Worm (Caenorhabditis elegans) whole organism, early embryonic: ENCODE data around the gene K01G12.3.

Source experiments
- B0310.2 ChIP-seq: sonication (generic microtip); optimal IDR thresholded peaks from 2 replicates; lab custom pipeline; 2016; ENCODE audit warnings: mild to moderate bottlenecking, missing genetic modification characterization, missing compliant biosample characterization
- F13C5.2 ChIP-seq: sonication (generic microtip); optimal IDR thresholded peaks from 2 replicates; lab custom pipeline; 2017; ENCODE audit warnings: mild to moderate bottlenecking, missing genetic modification characterization, inconsistent platforms, missing compliant biosample characterization
- aly-1 ChIP-seq: sonication (generic microtip); optimal IDR thresholded peaks from 2 replicates; lab custom pipeline; 2016; ENCODE audit warnings: missing genetic modification characterization, missing compliant biosample characterization
- ama-1 ChIP-seq: fragments of 150-350 bp; optimal IDR thresholded peaks from 2 replicates; lab custom pipeline; 2014
- ceh-13 ChIP-seq: fragments of 200-800 bp; sonication (Bioruptor generic); optimal IDR thresholded peaks from 2 replicates; lab custom pipeline; 2018; ENCODE audit warnings: mild to moderate bottlenecking, missing genetic modification characterization, missing compliant biosample characterization
- ceh-36 ChIP-seq: sonication (generic microtip); optimal IDR thresholded peaks from 2 replicates; lab custom pipeline; 2016; ENCODE audit warnings: missing genetic modification characterization, inconsistent platforms, missing compliant biosample characterization
- ets-7 ChIP-seq: sonication (generic microtip); optimal IDR thresholded peaks from 2 replicates; lab custom pipeline; 2016; ENCODE audit warnings: missing genotype, missing genetic modification characterization, missing compliant biosample characterization
- flt-1 ChIP-seq: fragments of 200-800 bp; sonication (Bioruptor generic); IDR thresholded peaks from 2 replicates; pipeline ENCODE4 v1.3.6; 2022; ENCODE audit warnings: missing genetic modification characterization, missing compliant biosample characterization
- hmbx-1 ChIP-seq: sonication (generic microtip); optimal IDR thresholded peaks from 2 replicates; lab custom pipeline; 2016; ENCODE audit warnings: mild to moderate bottlenecking, missing genetic modification characterization, missing compliant biosample characterization
- hmg-4 ChIP-seq: fragments of 200-800 bp; sonication (Bioruptor generic); optimal IDR thresholded peaks from 2 replicates; lab custom pipeline; 2018; ENCODE audit warnings: mild to moderate bottlenecking, missing genetic modification characterization, missing compliant biosample characterization
- hnd-1 ChIP-seq: sonication (generic microtip); optimal IDR thresholded peaks from 2 replicates; lab custom pipeline; 2016; ENCODE audit warnings: missing genetic modification characterization, missing compliant biosample characterization
- pes-1 ChIP-seq: fragments of 200-800 bp; sonication (Bioruptor generic); IDR thresholded peaks from 2 replicates; pipeline ENCODE4 v1.3.6; 2022; ENCODE audit warnings: missing genetic modification reagents, missing genetic modification characterization, missing compliant biosample characterization
- scrt-1 ChIP-seq: fragments of 200-800 bp; sonication (Bioruptor generic); IDR thresholded peaks from 2 replicates; pipeline ENCODE4 v1.3.6; 2022; ENCODE audit warnings: missing genetic modification characterization, missing compliant biosample characterization
- sea-1 ChIP-seq: fragments of 200-800 bp; sonication (Bioruptor generic); conservative IDR thresholded peaks from 2 replicates; pipeline ENCODE4 v1.3.6; 2022; ENCODE audit warnings: missing genetic modification characterization, missing compliant biosample characterization
- tbx-11 ChIP-seq: fragments of 200-800 bp; sonication (Bioruptor generic); IDR thresholded peaks from 2 replicates; pipeline ENCODE4 v1.3.6; 2022; ENCODE audit warnings: missing genetic modification characterization, missing compliant biosample characterization
- tbx-37 ChIP-seq: fragments of 200-800 bp; sonication (Bioruptor generic); conservative IDR thresholded peaks from 2 replicates; pipeline ENCODE4 v1.3.6; 2022; ENCODE audit warnings: missing genetic modification reagents, missing genetic modification characterization, missing compliant biosample characterization
- tra-4 ChIP-seq: sonication (generic microtip); optimal IDR thresholded peaks from 2 replicates; lab custom pipeline; 2017; ENCODE audit warnings: missing genetic modification characterization, missing compliant biosample characterization

Gene K01G12.3

DNA sequence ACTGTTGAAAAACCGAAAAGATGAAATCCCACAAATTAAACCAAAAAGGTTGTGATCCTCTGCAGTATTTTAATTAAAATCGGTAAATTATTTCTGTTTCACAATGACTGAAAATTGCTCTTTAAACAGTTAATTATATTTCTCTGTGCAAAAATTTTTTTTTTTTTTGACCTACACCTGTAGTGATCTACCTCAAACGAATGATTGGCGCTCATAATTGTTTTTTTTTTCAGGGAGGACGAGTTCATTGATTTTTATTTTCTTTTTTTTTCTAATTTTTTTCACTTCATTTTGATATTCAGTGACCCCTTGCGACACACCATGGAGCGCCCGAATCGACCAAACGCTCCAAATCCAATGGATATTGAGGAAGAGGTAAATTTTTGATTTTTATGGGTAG lies 2.9 kb downstream of the K01G12.3 start, which contains the start of gene F02H6.2:
Gene F02H6.2, plus strand, starts transcription at position 301 of the 400 bp plus-strand sequence.
- TF ChIP-seq aly-1 (tag; lab: Kevin White, UChicago): no peak
- TF ChIP-seq hmg-4: no peak
- no peak for TF ChIP-seq tbx-11 (GFP tag; lab: Robert Waterston, UW)
- no peak for TF ChIP-seq tbx-37 (GFP tag; lab: Robert Waterston, UW)
- TF ChIP-seq flt-1 (GFP tag; lab: Robert Waterston, UW): no peak
- no peak for TF ChIP-seq pes-1 (GFP tag; lab: Robert Waterston, UW)

DNA sequence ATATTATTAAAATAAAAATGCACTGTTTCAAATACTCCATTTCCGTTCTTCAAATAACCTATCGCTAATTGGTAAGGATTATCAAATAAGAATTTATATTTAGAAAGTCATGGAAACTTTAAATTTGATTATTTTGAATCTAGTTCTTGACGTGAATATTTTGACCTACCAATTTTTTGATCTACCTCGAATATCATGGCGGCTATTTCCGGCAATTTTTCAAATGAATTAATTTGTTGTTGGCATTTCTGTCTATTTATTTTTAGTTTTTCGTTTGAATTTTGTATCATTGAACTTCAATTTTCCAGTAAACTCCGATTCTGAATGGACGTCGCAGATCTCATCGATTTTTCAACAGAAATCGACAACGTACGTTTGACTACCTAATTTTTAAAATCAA lies 9.9 kb downstream of the K01G12.3 start, which contains the start of gene F02H6.3:
Gene F02H6.3, plus strand, starts transcription at position 266 of the 400 bp plus-strand sequence.
- TF ChIP-seq F13C5.2 (tag; lab: Kevin White, UChicago) (no peak), scrt-1 (no peak), pes-1 (GFP tag; lab: Robert Waterston, UW) (no peak), tbx-37 (GFP tag; lab: Robert Waterston, UW) (no peak), tbx-11 (GFP tag; lab: Robert Waterston, UW) (no peak), sea-1 (GFP tag; lab: Robert Waterston, UW) (no peak), ceh-36 (tag; lab: Kevin White, UChicago) (no peak), hnd-1 (tag; lab: Kevin White, UChicago) (no peak), flt-1 (GFP tag; lab: Robert Waterston, UW) (no peak)

DNA sequence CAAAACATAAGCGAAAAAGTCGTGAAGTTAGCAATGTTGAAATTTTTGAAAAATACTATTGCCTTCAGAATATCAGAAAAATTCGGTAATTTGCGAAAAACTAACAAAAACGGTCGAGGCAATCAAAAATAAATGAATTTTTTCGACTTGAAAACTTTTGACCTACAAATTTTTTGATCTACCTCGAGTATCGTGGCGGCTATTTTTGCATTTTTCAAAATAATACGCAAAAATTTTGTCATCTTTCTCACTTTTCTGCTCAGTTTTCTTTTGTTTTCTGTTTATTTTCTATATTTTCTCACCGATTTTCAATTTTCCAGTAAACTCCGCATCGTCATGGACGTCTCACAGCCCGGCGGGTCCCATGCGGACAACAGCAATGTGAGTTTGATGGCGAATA lies 22.5 kb downstream of the K01G12.3 start:
- TF ChIP-seq scrt-1 (no peak), ets-7 (tag; lab: Kevin White, UChicago) (no peak), pes-1 (GFP tag; lab: Robert Waterston, UW) (no peak), sea-1 (GFP tag; lab: Robert Waterston, UW) (no peak), hnd-1 (tag; lab: Kevin White, UChicago) (no peak), aly-1 (tag; lab: Kevin White, UChicago) (no peak), B0310.2 (tag; lab: Kevin White, UChicago) (no peak), F13C5.2 (tag; lab: Kevin White, UChicago) (no peak), ama-1 (lab: Kevin White, UChicago) (no peak), flt-1 (GFP tag; lab: Robert Waterston, UW) (no peak), tra-4 (tag; lab: Kevin White, UChicago) (no peak), hmbx-1 (tag; lab: Kevin White, UChicago) (no peak), ceh-36 (tag; lab: Kevin White, UChicago) (no peak)

DNA sequence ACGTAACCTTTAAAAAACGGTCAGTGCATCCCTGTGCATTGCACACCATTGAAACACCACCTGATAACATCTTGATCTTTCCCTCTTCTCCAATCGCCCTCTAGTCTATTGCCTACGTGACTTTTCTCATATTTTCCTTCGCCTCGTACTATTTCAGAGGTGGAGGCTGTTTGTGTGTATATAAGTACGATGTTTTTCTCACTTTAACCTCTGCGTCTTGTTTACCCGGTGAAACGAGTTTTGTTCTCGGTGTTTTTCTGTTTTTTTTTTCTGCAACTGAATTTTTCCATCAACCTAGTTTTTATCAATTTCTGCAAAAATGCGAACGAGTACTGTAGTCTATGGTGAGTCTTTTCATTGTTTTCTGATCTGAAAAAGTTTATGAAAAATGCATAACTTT lies 26.4 kb downstream of the K01G12.3 start, which contains the start of gene sqrd-1:
Gene sqrd-1, plus strand, starts transcription at position 158 of the 400 bp plus-strand sequence.
- no peak for TF ChIP-seq sea-1 (GFP tag; lab: Robert Waterston, UW)
- no peak for TF ChIP-seq tra-4 (tag; lab: Kevin White, UChicago)

ce11 chrIV:14224912-14225311 lies 31.6 kb downstream of the K01G12.3 start:
- no peak for TF ChIP-seq hmbx-1 (tag; lab: Kevin White, UChicago)
- peak; percentile 58; the same call in 1 of the 2 replicates for TF ChIP-seq scrt-1
- TF ChIP-seq hnd-1 (tag; lab: Kevin White, UChicago): peak; percentile 8
- TF ChIP-seq ama-1 (lab: Kevin White, UChicago): no peak
- TF ChIP-seq F13C5.2 (tag; lab: Kevin White, UChicago): peak; percentile 36
- TF ChIP-seq flt-1 (GFP tag; lab: Robert Waterston, UW): peak; percentile 39; the same call in 1 of the 2 replicates

- TF ChIP-seq ceh-36 (tag; lab: Kevin White, UChicago) (no peak), ceh-13 (GFP tag; lab: Kevin White, UChicago) (no peak), F13C5.2 (tag; lab: Kevin White, UChicago) (no peak), hmbx-1 (tag; lab: Kevin White, UChicago) (no peak), ama-1 (lab: Kevin White, UChicago) (no peak), pes-1 (GFP tag; lab: Robert Waterston, UW) (no peak), tra-4 (tag; lab: Kevin White, UChicago) (no peak), hnd-1 (tag; lab: Kevin White, UChicago) (no peak), scrt-1 (no peak), sea-1 (GFP tag; lab: Robert Waterston, UW) (no peak), ets-7 (tag; lab: Kevin White, UChicago) (no peak), flt-1 (GFP tag; lab: Robert Waterston, UW) (no peak), aly-1 (tag; lab: Kevin White, UChicago) (no peak), B0310.2 (tag; lab: Kevin White, UChicago) (no peak), tbx-11 (GFP tag; lab: Robert Waterston, UW) (no peak)
Observed at ce11 chrIV:14227138-14227537, 33.8 kb downstream of the K01G12.3 start.

DNA sequence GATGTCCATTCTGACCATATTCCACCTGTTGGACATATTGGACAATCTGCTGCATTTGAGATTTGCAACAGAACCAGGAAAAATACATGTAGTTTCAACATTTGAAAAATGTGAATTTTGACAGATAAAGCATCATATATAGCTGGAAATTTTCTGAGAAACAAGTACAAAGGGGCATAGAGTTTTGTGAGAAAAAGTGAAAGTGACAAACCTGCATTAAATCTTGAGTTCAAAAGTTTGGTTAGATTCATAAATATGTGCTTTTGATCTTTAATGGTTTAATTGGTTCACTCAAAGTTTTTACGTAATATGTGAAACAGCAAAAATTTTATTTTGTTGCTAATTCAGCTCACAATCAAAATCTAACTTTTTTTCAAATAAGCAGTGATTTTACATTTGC lies 34.8 kb downstream of the K01G12.3 start, which contains the start of gene F02H6.7:
Gene F02H6.7, minus strand, starts transcription at position 101 of the 400 bp plus-strand sequence.
- TF ChIP-seq hnd-1 (tag; lab: Kevin White, UChicago) (no peak), ceh-13 (GFP tag; lab: Kevin White, UChicago) (no peak), hmg-4 (no peak), ama-1 (lab: Kevin White, UChicago) (no peak), hmbx-1 (tag; lab: Kevin White, UChicago) (no peak), flt-1 (GFP tag; lab: Robert Waterston, UW) (no peak), B0310.2 (tag; lab: Kevin White, UChicago) (no peak), F13C5.2 (tag; lab: Kevin White, UChicago) (no peak), sea-1 (GFP tag; lab: Robert Waterston, UW) (no peak), ets-7 (tag; lab: Kevin White, UChicago) (no peak), tbx-37 (GFP tag; lab: Robert Waterston, UW) (no peak), ceh-36 (tag; lab: Kevin White, UChicago) (no peak), aly-1 (tag; lab: Kevin White, UChicago) (no peak), scrt-1 (no peak), pes-1 (GFP tag; lab: Robert Waterston, UW) (no peak), tbx-11 (GFP tag; lab: Robert Waterston, UW) (no peak), tra-4 (tag; lab: Kevin White, UChicago) (no peak)
